Worm (Caenorhabditis elegans): Measurements from ENCODE around the gene bath-42.

Gene bath-42

ce11 chrIII:8163283-8163682 is at the start of gene bath-42:
Gene bath-42 (minus strand): TSS chrIII:8163383.
- TF ChIP-seq lsy-2 (tag; optimal IDR thresholded peaks at IDR 0.05) (no peak), unc-55 (GFP tag; optimal IDR thresholded peaks at IDR 0.05) (peak; percentile 9)

ce11 chrIII:8211562-8211961 is 48.4 kb upstream of the bath-42 start:
- TF ChIP-seq unc-55 (GFP tag; optimal IDR thresholded peaks at IDR 0.05) (peak; percentile 49), blmp-1 (tag; optimal IDR thresholded peaks at IDR 0.05; ENCODE audit: insufficient read depth) (no peak), fos-1 (tag; optimal IDR thresholded peaks at IDR 0.05) (no peak), unc-39 (tag; optimal IDR thresholded peaks at IDR 0.05) (no peak), nhr-129 (tag; optimal IDR thresholded peaks at IDR 0.05) (peak; percentile 14), lsy-2 (tag; optimal IDR thresholded peaks at IDR 0.05) (peak in 1 of 2 experiments; percentile 54), sem-4 (tag; optimal IDR thresholded peaks at IDR 0.05) (no peak), ztf-4 (tag; optimal IDR thresholded peaks at IDR 0.05) (no peak), C34F6.9 (tag; optimal IDR thresholded peaks at IDR 0.05) (peak; percentile 17)

- TF ChIP-seq nhr-10 (tag; optimal IDR thresholded peaks at IDR 0.05) (no peak), nhr-23 (tag; optimal IDR thresholded peaks at IDR 0.05) (no peak), R02D3.7 (tag; optimal IDR thresholded peaks at IDR 0.05) (no peak), mab-5 (tag; optimal IDR thresholded peaks at IDR 0.05) (no peak), nhr-129 (tag; optimal IDR thresholded peaks at IDR 0.05) (no peak), sem-4 (tag; optimal IDR thresholded peaks at IDR 0.05) (no peak), peb-1 (tag; optimal IDR thresholded peaks at IDR 0.05) (no peak), egl-27 (tag; optimal IDR thresholded peaks at IDR 0.05) (no peak), nhr-237 (tag; optimal IDR thresholded peaks at IDR 0.05) (no peak), nhr-25 (tag; optimal IDR thresholded peaks at IDR 0.05) (no peak), aly-2 (tag; optimal IDR thresholded peaks at IDR 0.05) (no peak), sma-9 (GFP tag; optimal IDR thresholded peaks at IDR 0.05) (no peak), sma-9 (tag; optimal IDR thresholded peaks at IDR 0.05) (no peak), ztf-1 (GFP tag; conservative IDR thresholded peaks at IDR 0.05) (no peak)
Observed at ce11 chrIII:8209775-8210174, 46.6 kb upstream of the bath-42 start, which contains the start of gene C30A5.10. Gene C30A5.10 (minus strand): TSS chrIII:8209875.

ce11 chrIII:8202754-8203153 is 39.6 kb upstream of the bath-42 start, which contains the start of gene snb-5:
Gene snb-5 (plus strand): TSS chrIII:8203054.
- no peak for TF ChIP-seq nhr-12 (tag; optimal IDR thresholded peaks at IDR 0.05)
- no peak for TF ChIP-seq sem-4 (tag; optimal IDR thresholded peaks at IDR 0.05)
- TF ChIP-seq elt-3 (tag; optimal IDR thresholded peaks at IDR 0.05), result no peak
- TF ChIP-seq unc-39 (tag; optimal IDR thresholded peaks at IDR 0.05), result no peak
- no peak for TF ChIP-seq ceh-16 (tag; optimal IDR thresholded peaks at IDR 0.05)
- no peak for TF ChIP-seq peb-1 (tag; optimal IDR thresholded peaks at IDR 0.05)
- no peak for TF ChIP-seq ama-1 (optimal IDR thresholded peaks at IDR 0.05)
- no peak for TF ChIP-seq sma-9 (GFP tag; optimal IDR thresholded peaks at IDR 0.05)
- no peak for TF ChIP-seq sma-9 (tag; optimal IDR thresholded peaks at IDR 0.05)
- TF ChIP-seq nhr-77 (tag; optimal IDR thresholded peaks at IDR 0.05), result no peak
- no peak for TF ChIP-seq ztf-4 (tag; optimal IDR thresholded peaks at IDR 0.05)
- no peak for TF ChIP-seq mab-5 (tag; optimal IDR thresholded peaks at IDR 0.05)

ce11 chrIII:8201760-8202159 is 38.6 kb upstream of the bath-42 start:
- TF ChIP-seq ceh-82 (tag; optimal IDR thresholded peaks at IDR 0.05) (no peak), F13H6.1 (tag; optimal IDR thresholded peaks at IDR 0.05) (peak; percentile 77), gmeb-1 (tag; optimal IDR thresholded peaks at IDR 0.05) (no peak), unc-55 (GFP tag; optimal IDR thresholded peaks at IDR 0.05) (peak; percentile 83), egl-27 (tag; optimal IDR thresholded peaks at IDR 0.05) (no peak), elt-3 (tag; optimal IDR thresholded peaks at IDR 0.05) (no peak), nhr-129 (tag; optimal IDR thresholded peaks at IDR 0.05) (peak; percentile 46), mdl-1 (tag; optimal IDR thresholded peaks at IDR 0.05) (no peak), nhr-11 (tag; optimal IDR thresholded peaks at IDR 0.05) (no peak), C34F6.9 (tag; optimal IDR thresholded peaks at IDR 0.05) (peak; percentile 74), zag-1 (tag; optimal IDR thresholded peaks at IDR 0.05) (peak; percentile 56), mab-5 (tag; optimal IDR thresholded peaks at IDR 0.05) (peak; percentile 33), elt-1 (tag; optimal IDR thresholded peaks at IDR 0.05) (no peak), R02D3.7 (tag; optimal IDR thresholded peaks at IDR 0.05) (no peak), lin-11 (tag; optimal IDR thresholded peaks at IDR 0.05) (peak; percentile 30), crh-2 (tag; optimal IDR thresholded peaks at IDR 0.05) (peak; percentile 49), Y55F3AM.14 (GFP tag; optimal IDR thresholded peaks at IDR 0.05) (peak; percentile 43), nhr-25 (tag; optimal IDR thresholded peaks at IDR 0.05) (no peak), sem-4 (tag; optimal IDR thresholded peaks at IDR 0.05) (peak; percentile 41), lsy-2 (tag; optimal IDR thresholded peaks at IDR 0.05) (peak in 1 of 2 experiments; percentile 68), nhr-12 (tag; optimal IDR thresholded peaks at IDR 0.05) (no peak), sma-9 (GFP tag; optimal IDR thresholded peaks at IDR 0.05) (peak; percentile 41), sma-9 (tag; optimal IDR thresholded peaks at IDR 0.05) (no peak), lin-13 (GFP tag; optimal IDR thresholded peaks at IDR 0.05) (peak; percentile 23), nhr-77 (tag; optimal IDR thresholded peaks at IDR 0.05) (no peak)
